Worm (Caenorhabditis elegans) whole organism, L4/young adult: ENCODE measurements around the gene Y52E8A.2.

Experiments
- W03F9.2 ChIP-seq: fragments of 150-350 bp; optimal IDR thresholded peaks from 2 replicates; lab custom pipeline; 2014; ENCODE audit warnings: missing biosample characterization, missing genetic modification characterization
- dao-5 ChIP-seq: sonication (generic microtip); optimal IDR thresholded peaks from 2 replicates; lab custom pipeline; 2016; ENCODE audit warnings: missing genotype, missing genetic modification characterization, moderate library complexity, missing compliant biosample characterization
- him-1 ChIP-seq: sonication (generic microtip); optimal IDR thresholded peaks from 2 replicates; lab custom pipeline; 2016; ENCODE audit warnings: missing genotype, missing genetic modification reagents, missing genetic modification characterization, missing compliant biosample characterization

- TF ChIP-seq him-1 (tag; lab: Kevin White, UChicago) (no peak), dao-5 (tag; lab: Kevin White, UChicago) (no peak), W03F9.2 (no peak)
Observed at ce11 chrII:4362088-4362487, 41.5 kb downstream of the Y52E8A.2 start.
